Worm (Caenorhabditis elegans): Measurements from ENCODE around the gene C08B6.11.

DNA sequence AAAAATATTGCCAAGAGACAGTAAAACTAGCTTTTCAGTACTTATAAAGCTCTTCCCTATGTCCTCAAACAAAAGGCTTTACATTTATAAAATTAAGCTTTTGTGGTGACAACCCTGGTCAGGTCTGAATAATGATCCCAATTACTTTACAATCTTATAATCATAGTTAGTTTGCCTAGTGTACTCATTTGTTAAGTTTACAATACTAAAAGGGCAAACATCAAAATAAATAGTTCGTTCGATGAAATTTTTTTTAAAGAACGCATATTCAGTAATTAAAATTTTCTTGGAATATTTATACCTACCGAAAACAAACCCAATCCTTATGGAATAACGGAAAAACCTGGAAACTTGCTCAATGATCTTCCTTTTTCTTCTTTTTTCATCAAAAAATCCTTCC is 48.7 kb upstream of the C08B6.11 start:
- TF ChIP-seq pag-3 (tag; optimal IDR thresholded peaks at IDR 0.05; ENCODE audit: borderline replicate concordance, insufficient read depth) (no peak), pqm-1 (tag; optimal IDR thresholded peaks at IDR 0.05) (no peak), nhr-76 (tag; optimal IDR thresholded peaks at IDR 0.05) (no peak), fos-1 (tag; optimal IDR thresholded peaks at IDR 0.05) (no peak), zag-1 (tag; optimal IDR thresholded peaks at IDR 0.05) (no peak), unc-86 (tag; optimal IDR thresholded peaks at IDR 0.05) (no peak), F16B12.6 (tag; optimal IDR thresholded peaks at IDR 0.05) (no peak), skn-1 (tag; optimal IDR thresholded peaks at IDR 0.05) (no peak), swsn-7 (tag; optimal IDR thresholded peaks at IDR 0.05) (no peak), lin-35 (GFP tag; optimal IDR thresholded peaks at IDR 0.05) (no peak), ztf-11 (tag; optimal IDR thresholded peaks at IDR 0.05) (no peak), unc-130 (tag; optimal IDR thresholded peaks at IDR 0.05) (no peak)
